Worm (Caenorhabditis elegans): ENCODE measurements around the gene Y38F1A.1.

- TF ChIP-seq unc-39 (tag; optimal IDR thresholded peaks at IDR 0.05) (no peak), ceh-83 (GFP tag; optimal IDR thresholded peaks at IDR 0.05) (no peak)
Measured at ce11 chrII:12991594-12991993, 37.0 kb upstream of the Y38F1A.1 start.
